Worm (Caenorhabditis elegans): Measurements from ENCODE around the gene Y46D2A.1.

DNA sequence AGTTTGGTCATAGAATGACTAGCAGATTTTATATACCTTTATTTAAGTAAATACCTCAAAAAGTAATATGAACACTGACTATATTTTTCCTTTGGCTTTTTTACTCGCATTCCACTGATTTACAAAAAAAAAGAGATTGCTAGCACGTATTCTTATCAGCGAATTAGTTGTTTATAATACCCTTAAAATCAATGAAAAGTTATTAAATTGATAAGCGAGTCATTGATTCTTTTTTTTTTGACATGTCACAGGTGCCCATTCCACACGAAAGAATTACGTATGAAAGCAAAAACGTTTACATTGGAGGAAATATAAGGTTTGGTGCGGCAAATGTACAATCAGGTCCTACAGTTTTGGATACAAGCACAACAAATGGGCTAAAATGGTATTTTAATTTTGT lies 27.2 kb upstream of the Y46D2A.1 start, which contains the start of gene btb-17:
- TF ChIP-seq him-1 (tag; optimal IDR thresholded peaks at IDR 0.05) = no peak
- TF ChIP-seq W03F9.2 (tag; optimal IDR thresholded peaks at IDR 0.05) = no peak

Measured in whole organism, L4/young adult.